Worm (Caenorhabditis elegans): Measurements from ENCODE around the gene cyk-3.

ce11 chrIII:6056179-6056578 lies 36.2 kb downstream of the cyk-3 start:
- TF ChIP-seq pqm-1 (tag; optimal IDR thresholded peaks at IDR 0.05), result no peak
- TF ChIP-seq unc-62 (GFP tag; optimal IDR thresholded peaks at IDR 0.05), result no peak
- TF ChIP-seq mdl-1 (tag; optimal IDR thresholded peaks at IDR 0.05), result no peak
